Fruit fly (Drosophila melanogaster) whole organism, embryonic: ENCODE results near the gene CG5921.

ENCODE experiments used
- B-H2 ChIP-seq: fragments of 200-800 bp; sonication (Bioruptor generic); optimal IDR thresholded peaks from 2 replicates; lab custom pipeline; 2018; ENCODE audit warnings: missing biosample characterization, mild to moderate bottlenecking, missing genetic modification characterization
- C15 ChIP-seq: fragments of 200-800 bp; sonication (Bioruptor generic); IDR thresholded peaks from 3 replicates; pipeline ENCODE4 v1.3.6; 2022; ENCODE audit warnings: missing biosample characterization, missing genetic modification characterization
- CG10543 ChIP-seq: fragments of 200-800 bp; sonication (Bioruptor generic); optimal IDR thresholded peaks from 3 replicates; lab custom pipeline; 2017; ENCODE audit warnings: missing biosample characterization, mild to moderate bottlenecking, missing genetic modification characterization, moderate library complexity
- CG11504 ChIP-seq: fragments of 200-800 bp; sonication (Bioruptor generic); optimal IDR thresholded peaks from 3 replicates; lab custom pipeline; 2019; ENCODE audit warnings: missing biosample characterization, mild to moderate bottlenecking, missing genetic modification characterization, moderate library complexity
- CG12236 ChIP-seq: fragments of 200-800 bp; sonication (Bioruptor generic); optimal IDR thresholded peaks from 2 replicates; lab custom pipeline; 2016; ENCODE audit warnings: missing biosample characterization, missing genetic modification characterization
- CG12391 ChIP-seq: fragments of 200-800 bp; sonication (Bioruptor generic); optimal IDR thresholded peaks from 3 replicates; lab custom pipeline; 2018; ENCODE audit warnings: missing biosample characterization, mild to moderate bottlenecking, missing genetic modification characterization, moderate library complexity
- CG14441 ChIP-seq: fragments of 200-800 bp; sonication (Bioruptor generic); IDR thresholded peaks from 2 replicates; pipeline ENCODE4 v1.3.6; 2022; ENCODE audit warnings: missing biosample characterization, missing genetic modification characterization
- CG15696 ChIP-seq: fragments of 200-800 bp; sonication (Bioruptor generic); optimal IDR thresholded peaks from 2 replicates; lab custom pipeline; 2019; ENCODE audit warnings: missing biosample characterization, mild to moderate bottlenecking, missing genetic modification characterization, moderate library complexity
- CG16813 ChIP-seq: fragments of 200-800 bp; sonication (Bioruptor generic); IDR thresholded peaks from 3 replicates; pipeline ENCODE4 v1.3.6; 2022; ENCODE audit warnings: missing biosample characterization, missing genetic modification characterization; ENCODE audit not compliant: partially characterized antibody
- CG16815 ChIP-seq: fragments of 200-800 bp; sonication (Bioruptor generic); optimal IDR thresholded peaks from 3 replicates; lab custom pipeline; 2017; ENCODE audit warnings: missing biosample characterization, mild to moderate bottlenecking, missing genetic modification characterization
- CG17328 ChIP-seq: fragments of 200-800 bp; sonication (Bioruptor generic); IDR thresholded peaks from 2 replicates; pipeline ENCODE4 v1.3.6; 2022; ENCODE audit warnings: missing biosample characterization, missing genetic modification characterization
- CG17568 ChIP-seq: fragments of 200-800 bp; sonication (Bioruptor generic); optimal IDR thresholded peaks from 2 replicates; lab custom pipeline; 2018; ENCODE audit warnings: missing biosample characterization, mild to moderate bottlenecking, missing genetic modification characterization, moderate library complexity
- CG18262 ChIP-seq: fragments of 200-800 bp; optimal IDR thresholded peaks from 3 replicates; lab custom pipeline; 2019; ENCODE audit warnings: missing biosample characterization, mild to moderate bottlenecking, missing genetic modification characterization, moderate library complexity
- CG18619 ChIP-seq: fragments of 200-800 bp; sonication (Bioruptor generic); optimal IDR thresholded peaks from 3 replicates; lab custom pipeline; 2017; ENCODE audit warnings: missing biosample characterization, mild to moderate bottlenecking, missing genetic modification characterization
- CG32772 ChIP-seq: fragments of 200-800 bp; sonication (Bioruptor generic); IDR thresholded peaks from 2 replicates; pipeline ENCODE4 v1.3.6; 2022; ENCODE audit warnings: missing biosample characterization, missing genetic modification characterization
- CG3407 ChIP-seq: fragments of 200-800 bp; sonication (Bioruptor generic); optimal IDR thresholded peaks from 2 replicates; lab custom pipeline; 2018; ENCODE audit warnings: missing biosample characterization, mild to moderate bottlenecking, missing genetic modification characterization
- CG4404 ChIP-seq: fragments of 200-800 bp; sonication (Bioruptor generic); IDR thresholded peaks from 2 replicates; pipeline ENCODE4 v1.3.6; 2022; ENCODE audit warnings: missing biosample characterization, missing genetic modification characterization
- CG6175 ChIP-seq: fragments of 200-800 bp; sonication (Bioruptor generic); IDR thresholded peaks from 3 replicates; pipeline ENCODE4 v1.3.6; 2022; ENCODE audit warnings: missing biosample characterization, missing genetic modification characterization
- CG7271 ChIP-seq: fragments of 200-800 bp; sonication (Bioruptor generic); optimal IDR thresholded peaks from 2 replicates; lab custom pipeline; 2018; ENCODE audit warnings: missing biosample characterization, mild to moderate bottlenecking, missing genetic modification characterization, moderate library complexity
- CG7963 ChIP-seq: fragments of 200-800 bp; sonication (Bioruptor generic); IDR thresholded peaks from 3 replicates; pipeline ENCODE4 v1.3.6; 2022; ENCODE audit warnings: missing biosample characterization, missing genetic modification characterization; ENCODE audit not compliant: partially characterized antibody
- CG8359 ChIP-seq: fragments of 200-800 bp; sonication (Bioruptor generic); optimal IDR thresholded peaks from 2 replicates; lab custom pipeline; 2017; ENCODE audit warnings: missing biosample characterization, mild to moderate bottlenecking, missing genetic modification characterization, borderline replicate concordance
- CG8388 ChIP-seq: fragments of 200-800 bp; sonication (Bioruptor generic); optimal IDR thresholded peaks from 2 replicates; lab custom pipeline; 2019; ENCODE audit warnings: missing biosample characterization, mild to moderate bottlenecking, missing genetic modification characterization, moderate library complexity
- Ets65A ChIP-seq: fragments of 200-800 bp; sonication (Bioruptor generic); peaks from one replicate; lab custom pipeline; 2016; ENCODE audit warnings: missing biosample characterization, missing genetic modification characterization
- GATAe ChIP-seq: fragments of 200-800 bp; sonication (Bioruptor generic); conservative IDR thresholded peaks from 2 replicates; pipeline ENCODE4 v1.3.6; 2022; ENCODE audit warnings: missing biosample characterization, missing genetic modification characterization
- HLH54F ChIP-seq: fragments of 200-800 bp; sonication (Bioruptor generic); optimal IDR thresholded peaks from 3 replicates; lab custom pipeline; 2016; ENCODE audit warnings: missing biosample characterization, missing genetic modification characterization
- HmgZ ChIP-seq: fragments of 200-800 bp; sonication (Bioruptor generic); optimal IDR thresholded peaks from 2 replicates; lab custom pipeline; 2018; ENCODE audit warnings: missing biosample characterization, mild to moderate bottlenecking, missing genetic modification characterization
- Nf-YB ChIP-seq: fragments of 200-800 bp; sonication (Bioruptor generic); optimal IDR thresholded peaks from 3 replicates; lab custom pipeline; 2019; ENCODE audit warnings: missing biosample characterization, mild to moderate bottlenecking, missing genetic modification characterization, moderate library complexity
- Ravus ChIP-seq: fragments of 200-800 bp; sonication (Bioruptor generic); IDR thresholded peaks from 2 replicates; pipeline ENCODE4 v1.3.6; 2022; ENCODE audit warnings: missing biosample characterization, missing genetic modification characterization
- Side ChIP-seq: fragments of 200-800 bp; sonication (Bioruptor generic); optimal IDR thresholded peaks from 2 replicates; lab custom pipeline; 2016; ENCODE audit warnings: missing biosample characterization, missing genetic modification characterization
- Spps ChIP-seq: fragments of 200-800 bp; sonication (Bioruptor generic); optimal IDR thresholded peaks from 2 replicates; lab custom pipeline; 2018; ENCODE audit warnings: missing biosample characterization, mild to moderate bottlenecking, missing genetic modification characterization
- bowl ChIP-seq: fragments of 200-800 bp; sonication (Bioruptor generic); IDR thresholded peaks from 2 replicates; pipeline ENCODE4 v1.3.6; 2022; ENCODE audit warnings: missing biosample characterization, missing genetic modification characterization
- emc ChIP-seq: fragments of 200-800 bp; sonication (Bioruptor generic); optimal IDR thresholded peaks from 2 replicates; lab custom pipeline; 2016; ENCODE audit warnings: missing biosample characterization, missing genetic modification characterization
- eyg ChIP-seq: fragments of 200-800 bp; sonication (Bioruptor generic); optimal IDR thresholded peaks from 3 replicates; lab custom pipeline; 2016; ENCODE audit warnings: missing biosample characterization, missing genetic modification characterization
- gce ChIP-seq: fragments of 200-800 bp; sonication (Bioruptor generic); IDR thresholded peaks from 3 replicates; pipeline ENCODE4 v1.3.6; 2022; ENCODE audit warnings: missing biosample characterization, missing genetic modification characterization
- grau ChIP-seq: fragments of 200-800 bp; optimal IDR thresholded peaks from 3 replicates; lab custom pipeline; 2019; ENCODE audit warnings: missing biosample characterization, mild to moderate bottlenecking, missing genetic modification characterization, moderate library complexity
- klu ChIP-seq: fragments of 200-800 bp; sonication (Bioruptor generic); IDR thresholded peaks from 2 replicates; pipeline ENCODE4 v1.3.6; 2022; ENCODE audit warnings: missing biosample characterization, missing genetic modification characterization
- knrl ChIP-seq: fragments of 200-800 bp; sonication (Bioruptor generic); IDR thresholded peaks from 3 replicates; pipeline ENCODE4 v1.3.6; 2022; ENCODE audit warnings: missing biosample characterization, missing genetic modification characterization; ENCODE audit not compliant: partially characterized antibody
- lilli ChIP-seq: fragments of 200-800 bp; sonication (Bioruptor generic); optimal IDR thresholded peaks from 3 replicates; lab custom pipeline; 2016; ENCODE audit warnings: missing biosample characterization, missing genetic modification characterization
- nau ChIP-seq: fragments of 200-800 bp; sonication (Bioruptor generic); optimal IDR thresholded peaks from 3 replicates; lab custom pipeline; 2017; ENCODE audit warnings: missing biosample characterization, mild to moderate bottlenecking, missing genetic modification characterization, missing genetic modification reagents
- nerfin-1 ChIP-seq: fragments of 200-800 bp; sonication (Bioruptor generic); optimal IDR thresholded peaks from 3 replicates; lab custom pipeline; 2019; ENCODE audit warnings: missing biosample characterization, mild to moderate bottlenecking, missing genetic modification characterization, moderate library complexity
- nmo ChIP-seq: fragments of 200-800 bp; sonication (Bioruptor generic); optimal IDR thresholded peaks from 2 replicates; lab custom pipeline; 2018; ENCODE audit warnings: missing biosample characterization, mild to moderate bottlenecking, missing genetic modification characterization, moderate library complexity
- p53 ChIP-seq: fragments of 200-800 bp; sonication (Bioruptor generic); optimal IDR thresholded peaks from 2 replicates; lab custom pipeline; 2016; ENCODE audit warnings: missing biosample characterization, missing genetic modification characterization
- pho ChIP-seq: fragments of 200-800 bp; sonication (Bioruptor generic); optimal IDR thresholded peaks from 2 replicates; lab custom pipeline; 2016; ENCODE audit warnings: missing biosample characterization, missing genetic modification characterization
- phol ChIP-seq: fragments of 200-800 bp; sonication (Bioruptor generic); optimal IDR thresholded peaks from 3 replicates; lab custom pipeline; 2018; ENCODE audit warnings: missing biosample characterization, mild to moderate bottlenecking, missing genetic modification characterization, moderate library complexity
- pita ChIP-seq: fragments of 200-800 bp; sonication (Bioruptor generic); optimal IDR thresholded peaks from 2 replicates; lab custom pipeline; 2017; ENCODE audit warnings: missing biosample characterization, mild to moderate bottlenecking, missing genetic modification characterization
- run ChIP-seq: fragments of 200-800 bp; sonication (Bioruptor generic); optimal IDR thresholded peaks from 3 replicates; lab custom pipeline; 2018; ENCODE audit warnings: missing biosample characterization, mild to moderate bottlenecking, missing genetic modification characterization
- so ChIP-seq: fragments of 200-800 bp; sonication (Bioruptor generic); IDR thresholded peaks from 3 replicates; pipeline ENCODE4 v1.3.6; 2022; ENCODE audit warnings: missing biosample characterization, missing genetic modification characterization
- sqz ChIP-seq: fragments of 200-800 bp; sonication (Bioruptor generic); optimal IDR thresholded peaks from 3 replicates; lab custom pipeline; 2018; ENCODE audit warnings: missing biosample characterization, mild to moderate bottlenecking, missing genetic modification characterization
- trh ChIP-seq: fragments of 200-800 bp; sonication (Bioruptor generic); optimal IDR thresholded peaks from 2 replicates; lab custom pipeline; 2016; ENCODE audit warnings: missing biosample characterization, missing genetic modification characterization
- unpg ChIP-seq: fragments of 200-800 bp; sonication (Bioruptor generic); optimal IDR thresholded peaks from 3 replicates; lab custom pipeline; 2018; ENCODE audit warnings: missing biosample characterization, mild to moderate bottlenecking, missing genetic modification characterization, moderate library complexity
- vnd ChIP-seq: fragments of 200-800 bp; sonication (Bioruptor generic); IDR thresholded peaks from 3 replicates; pipeline ENCODE4 v1.3.6; 2022; ENCODE audit warnings: missing biosample characterization, missing genetic modification characterization; ENCODE audit not compliant: partially characterized antibody

The CG5921 gene

dm6 chrX:6077043-6077547 lies 26.5 kb downstream of the CG5921 start (continued):
- TF ChIP-seq CG12236 (no peak), CG7271 (tag; lab: Kevin White, UChicago) (no peak), grau (tag; lab: Kevin White, UChicago) (peak; percentile 36), emc (GFP tag; lab: Kevin White, UChicago) (no peak), CG18619 (GFP tag; lab: Kevin White, UChicago) (no peak), CG16815 (no peak), CG4404 (GFP tag; lab: Robert Waterston, UW) (no peak), B-H2 (GFP tag; lab: Kevin White, UChicago) (no peak), CG12391 (tag; lab: Kevin White, UChicago) (peak; percentile 59), gce (GFP tag; lab: Robert Waterston, UW) (no peak), CG15696 (tag; lab: Kevin White, UChicago) (no peak), GATAe (GFP tag; lab: Robert Waterston, UW) (no peak), HLH54F (GFP tag; lab: Kevin White, UChicago) (no peak), klu (no peak), eyg (no peak), CG16813 (GFP tag; lab: Robert Waterston, UW) (no peak), CG3407 (GFP tag; lab: Kevin White, UChicago) (peak; percentile 4), CG8388 (GFP tag; lab: Kevin White, UChicago) (peak; percentile 45), nmo (GFP tag; lab: Kevin White, UChicago) (peak; percentile 38), nau (GFP tag; lab: Kevin White, UChicago) (no peak), HmgZ (tag; lab: Kevin White, UChicago) (no peak), nerfin-1 (peak; percentile 8), Nf-YB (GFP tag; lab: Kevin White, UChicago) (no peak), C15 (no peak), run (tag; lab: Kevin White, UChicago) (no peak), Spps (no peak), so (no peak), CG6175 (GFP tag; lab: Robert Waterston, UW) (no peak), CG14441 (GFP tag; lab: Robert Waterston, UW) (no peak), Ets65A (no peak), pita (GFP tag; lab: Kevin White, UChicago) (no peak), vnd (GFP tag; lab: Robert Waterston, UW) (no peak), CG32772 (GFP tag; lab: Robert Waterston, UW) (no peak), knrl (GFP tag; lab: Robert Waterston, UW) (no peak), p53 (no peak), CG7963 (GFP tag; lab: Robert Waterston, UW) (no peak), pho (no peak), Ravus (no peak), bowl (GFP tag; lab: Robert Waterston, UW) (no peak), CG18262 (tag; lab: Kevin White, UChicago) (peak; percentile 49), CG17328 (0 out of 2 replicates have a peak, but pooled peaks have one; percentile 26), trh (no peak), CG8359 (GFP tag; lab: Kevin White, UChicago) (no peak), CG17568 (GFP tag; lab: Kevin White, UChicago) (no peak), unpg (GFP tag; lab: Kevin White, UChicago) (peak; percentile 44), CG10543 (GFP tag; lab: Kevin White, UChicago) (peak; percentile 10), phol (tag; lab: Kevin White, UChicago) (peak; percentile 49), Side (GFP tag; lab: Kevin White, UChicago) (no peak), lilli (GFP tag; lab: Kevin White, UChicago) (no peak), sqz (GFP tag; lab: Kevin White, UChicago) (peak; percentile 0), CG11504 (peak; percentile 72)
